Comparison of ENCODE assay signal across 4 fruit fly cellular contexts in genomic region chr2L:3356790-3357696, dm6.
TF ChIP-seq lines count a peak whose summit lies in the region.

CG8838 (plus strand) TSS chr2L:3357646.

- TF ChIP-seq CTCF in whole organism, embryonic (GFP tag; optimal IDR thresholded peaks at IDR 0.05; lab: Kevin White, UChicago), result peak; percentile 12

TF ChIP-seq in whole organism, adult, 20 proteins besides CTCF, POLR2A, EP300 and RAD21:
- peak; percentile 54 for TF ChIP-seq kay (GFP tag; lab: Kevin White, UChicago; ENCODE audit: borderline replicate concordance)
- TF ChIP-seq tj (GFP tag; optimal IDR thresholded peaks at IDR 0.05; lab: Kevin White, UChicago), result no peak
- TF ChIP-seq CG14711 (tag; optimal IDR thresholded peaks at IDR 0.05; lab: Kevin White, UChicago), result no peak

TF ChIP-seq in whole organism, embryonic, 481 proteins besides CTCF, POLR2A, EP300 and RAD21:
- TF ChIP-seq CG34422 (GFP tag; IDR thresholded peaks at IDR 0.05; lab: Robert Waterston, UW) (no peak), CG14050 (GFP tag; IDR thresholded peaks at IDR 0.05; lab: Robert Waterston, UW) (no peak), CG9437 (GFP tag; optimal IDR thresholded peaks at IDR 0.05; lab: Kevin White, UChicago) (peak; percentile 99), dysf (GFP tag; IDR thresholded peaks at IDR 0.05; lab: Robert Waterston, UW) (no peak), grn (GFP tag; optimal IDR thresholded peaks at IDR 0.05; lab: Kevin White, UChicago) (peak; percentile 33), dimm (GFP tag; IDR thresholded peaks at IDR 0.05; lab: Robert Waterston, UW) (no peak), corto (GFP tag; optimal IDR thresholded peaks at IDR 0.05; lab: Kevin White, UChicago) (peak; percentile 44), sens (GFP tag; lab: Kevin White, UChicago) (peak; percentile 27), crol (GFP tag; IDR thresholded peaks at IDR 0.05; lab: Robert Waterston, UW) (no peak), HLH54F (GFP tag; optimal IDR thresholded peaks at IDR 0.05; lab: Kevin White, UChicago) (no peak), dati (GFP tag; IDR thresholded peaks at IDR 0.05; lab: Robert Waterston, UW) (no peak), CG11456 (GFP tag; IDR thresholded peaks at IDR 0.05; lab: Robert Waterston, UW) (no peak), Ets65A (GFP tag; lab: Kevin White, UChicago) (no peak), seq (GFP tag; IDR thresholded peaks at IDR 0.05; lab: Robert Waterston, UW) (no peak), z (GFP tag; IDR thresholded peaks at IDR 0.05; lab: Robert Waterston, UW) (no peak), zfh2 (GFP tag; optimal IDR thresholded peaks at IDR 0.05; lab: Kevin White, UChicago) (no peak), yki (optimal IDR thresholded peaks at IDR 0.05; lab: Kevin White, UChicago) (no peak), pita (GFP tag; optimal IDR thresholded peaks at IDR 0.05; lab: Kevin White, UChicago) (no peak)
TF ChIP-seq in whole organism, embryonic: peak in this region for 4.

TF ChIP-seq in whole organism, prepupa, 60 proteins besides CTCF, POLR2A, EP300 and RAD21:
- TF ChIP-seq Smox (GFP tag; optimal IDR thresholded peaks at IDR 0.05; lab: Kevin White, UChicago) (no peak), Hr39 (GFP tag; optimal IDR thresholded peaks at IDR 0.05; lab: Kevin White, UChicago) (no peak), CG10631 (GFP tag; optimal IDR thresholded peaks at IDR 0.05; lab: Kevin White, UChicago) (no peak), svp (GFP tag; lab: Kevin White, UChicago) (peak; percentile 83), Eip93F (GFP tag; optimal IDR thresholded peaks at IDR 0.05; lab: Kevin White, UChicago) (peak; percentile 92), CG11902 (GFP tag; optimal IDR thresholded peaks at IDR 0.05; lab: Kevin White, UChicago) (no peak), Eip78C (GFP tag; lab: Kevin White, UChicago) (no peak), Gug (GFP tag; IDR thresholded peaks at IDR 0.05; lab: Robert Waterston, UW) (no peak), CG7368 (GFP tag; optimal IDR thresholded peaks at IDR 0.05; lab: Kevin White, UChicago) (no peak), CG1621 (tag; optimal IDR thresholded peaks at IDR 0.05; lab: Kevin White, UChicago) (no peak), CG8319 (GFP tag; optimal IDR thresholded peaks at IDR 0.05; lab: Kevin White, UChicago) (no peak), vri (GFP tag; optimal IDR thresholded peaks at IDR 0.05; lab: Kevin White, UChicago) (peak; percentile 6)

TF ChIP-seq in whole organism, wandering third instar larva, 38 proteins besides CTCF, POLR2A, EP300 and RAD21:
- TF ChIP-seq CrebA (GFP tag; optimal IDR thresholded peaks at IDR 0.05; lab: Kevin White, UChicago; ENCODE audit: borderline replicate concordance) (peak; percentile 35), dsf (GFP tag; optimal IDR thresholded peaks at IDR 0.05; lab: Kevin White, UChicago; ENCODE audit: borderline replicate concordance) (no peak), tai (GFP tag; optimal IDR thresholded peaks at IDR 0.05; lab: Kevin White, UChicago) (no peak), Myc (optimal IDR thresholded peaks at IDR 0.05; lab: Kevin White, UChicago) (peak; percentile 53), sage (GFP tag; optimal IDR thresholded peaks at IDR 0.05; lab: Kevin White, UChicago) (peak; percentile 26), Hr83 (GFP tag; optimal IDR thresholded peaks at IDR 0.05; lab: Kevin White, UChicago; ENCODE audit: poor library complexity, severe bottlenecking) (no peak), Rel (GFP tag; optimal IDR thresholded peaks at IDR 0.05; lab: Kevin White, UChicago) (no peak), Rel (tag; optimal IDR thresholded peaks at IDR 0.05; lab: Kevin White, UChicago) (peak; percentile 64), ey (GFP tag; optimal IDR thresholded peaks at IDR 0.05; lab: Kevin White, UChicago) (no peak), CG32264 (GFP tag; optimal IDR thresholded peaks at IDR 0.05; lab: Kevin White, UChicago) (no peak)
TF ChIP-seq in whole organism, wandering third instar larva: peak in this region for 4.
